Fruit fly (Drosophila melanogaster): ENCODE data around the gene CG3437.
A peak's percentile ranks its signal among the peaks of the same experiment; 100 is the strongest.

Gene CG3437

DNA sequence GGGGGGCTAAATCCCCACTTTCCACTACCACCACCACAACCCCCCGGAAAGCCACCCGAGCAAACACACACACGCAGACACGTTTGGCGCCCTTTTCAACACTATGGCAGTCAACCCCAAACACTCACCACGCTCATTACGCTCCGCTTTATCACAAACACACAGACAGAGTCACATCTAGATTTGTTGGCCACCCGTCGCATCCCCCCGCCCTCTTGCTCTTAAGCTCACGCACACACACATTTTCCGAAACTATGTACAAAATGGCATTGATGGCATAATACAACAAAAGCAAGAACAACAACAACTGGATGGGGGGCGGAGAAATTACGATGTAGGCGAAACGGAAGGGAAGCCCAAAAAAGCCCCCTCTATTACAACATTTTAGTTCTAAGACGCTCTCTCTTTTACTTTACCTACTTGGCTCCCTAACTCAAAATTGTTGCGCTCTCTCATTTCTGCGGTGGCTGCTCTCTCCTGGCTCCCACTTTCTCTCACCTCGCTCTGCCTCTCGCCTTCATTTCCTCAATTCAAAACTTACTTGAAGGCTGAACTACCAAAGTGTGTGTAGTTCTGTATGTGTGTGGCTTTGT is 8.3 kb upstream of the CG3437 start (continued):
- TF ChIP-seq cato (GFP tag; optimal IDR thresholded peaks at IDR 0.05; ENCODE audit: borderline replicate concordance) (no peak), CG7928 (GFP tag; optimal IDR thresholded peaks at IDR 0.05) (no peak), cad (GFP tag; optimal IDR thresholded peaks at IDR 0.05) (no peak), vnd (GFP tag; IDR thresholded peaks at IDR 0.05; ENCODE audit: partially characterized antibody) (no peak), CG30020 (tag; optimal IDR thresholded peaks at IDR 0.05) (no peak), br (optimal IDR thresholded peaks at IDR 0.05) (no peak), CG34224 (GFP tag; IDR thresholded peaks at IDR 0.05; ENCODE audit: partially characterized antibody) (no peak), esg (GFP tag; conservative IDR thresholded peaks at IDR 0.05) (no peak), CG11247 (GFP tag; IDR thresholded peaks at IDR 0.05) (no peak), dm (GFP tag; optimal IDR thresholded peaks at IDR 0.05) (no peak), stc (GFP tag; IDR thresholded peaks at IDR 0.05) (no peak), zen (tag; optimal IDR thresholded peaks at IDR 0.05) (no peak), unpg (GFP tag; optimal IDR thresholded peaks at IDR 0.05) (no peak), Neu2 (GFP tag; optimal IDR thresholded peaks at IDR 0.05; ENCODE audit: borderline replicate concordance) (no peak), p53 (GFP tag; optimal IDR thresholded peaks at IDR 0.05) (no peak), CG8388 (GFP tag; optimal IDR thresholded peaks at IDR 0.05) (no peak), CG1647 (GFP tag; optimal IDR thresholded peaks at IDR 0.05) (no peak), bbx (GFP tag; IDR thresholded peaks at IDR 0.05; ENCODE audit: partially characterized antibody) (peak; percentile 31; the same call in 1 of the 2 replicates), gfzf (GFP tag; optimal IDR thresholded peaks at IDR 0.05) (no peak), B-H1 (GFP tag; IDR thresholded peaks at IDR 0.05) (no peak), CG7357 (GFP tag; IDR thresholded peaks at IDR 0.05) (no peak), CG13123 (GFP tag; optimal IDR thresholded peaks at IDR 0.05) (no peak), chn (GFP tag; optimal IDR thresholded peaks at IDR 0.05) (peak; percentile 28), CG16815 (GFP tag; optimal IDR thresholded peaks at IDR 0.05) (no peak), Ets97D (GFP tag; optimal IDR thresholded peaks at IDR 0.05) (no peak), ac (GFP tag; optimal IDR thresholded peaks at IDR 0.05) (no peak), C15 (GFP tag; IDR thresholded peaks at IDR 0.05) (no peak), CG14710 (tag; optimal IDR thresholded peaks at IDR 0.05) (no peak), Sry-δ (GFP tag; optimal IDR thresholded peaks at IDR 0.05) (no peak), Deaf1 (tag; optimal IDR thresholded peaks at IDR 0.05) (peak; percentile 5), ssp (GFP tag; IDR thresholded peaks at IDR 0.05) (no peak), H2.0 (GFP tag; IDR thresholded peaks at IDR 0.05) (no peak), gcm (GFP tag; optimal IDR thresholded peaks at IDR 0.05) (no peak), CG6272 (GFP tag; IDR thresholded peaks at IDR 0.05) (no peak), sens (GFP tag) (peak; percentile 31), Hand (GFP tag; optimal IDR thresholded peaks at IDR 0.05) (no peak), Doc2 (GFP tag; IDR thresholded peaks at IDR 0.05) (no peak), Awh (GFP tag; IDR thresholded peaks at IDR 0.05) (no peak), TFAM (GFP tag; optimal IDR thresholded peaks at IDR 0.05) (no peak), YL-1 (GFP tag; optimal IDR thresholded peaks at IDR 0.05) (no peak), MTF-1 (GFP tag; optimal IDR thresholded peaks at IDR 0.05; ENCODE audit: borderline replicate concordance) (peak; percentile 10), CG2889 (GFP tag; IDR thresholded peaks at IDR 0.05) (no peak), Kr (GFP tag; optimal IDR thresholded peaks at IDR 0.05) (no peak), CG6854 (GFP tag; optimal IDR thresholded peaks at IDR 0.05) (no peak), h (optimal IDR thresholded peaks at IDR 0.05) (no peak), caup (GFP tag; optimal IDR thresholded peaks at IDR 0.05; ENCODE audit: severe bottlenecking) (no peak), psq (GFP tag; optimal IDR thresholded peaks at IDR 0.05) (no peak), Stat92E (GFP tag; optimal IDR thresholded peaks at IDR 0.05) (no peak), exex (tag; optimal IDR thresholded peaks at IDR 0.05) (peak; percentile 16), CG10565 (GFP tag; optimal IDR thresholded peaks at IDR 0.05) (no peak), PHDP (tag; optimal IDR thresholded peaks at IDR 0.05) (no peak)
